Worm (Caenorhabditis elegans) whole organism, L1 larva: ENCODE results near the gene T08G5.15.

Experiments used
- lin-15B ChIP-seq: fragments of 150-350 bp; sonication (generic microtip); optimal IDR thresholded peaks from 3 replicates; lab custom pipeline; 2014; ENCODE audit warnings: missing biosample characterization, missing genetic modification characterization
- lsy-2 ChIP-seq, 2 experiments: fragments of 150-350 bp; optimal IDR thresholded peaks; 2 replicates each; lab custom pipeline; 2014; ENCODE audit warnings: missing biosample characterization in 2 of 2, missing genetic modification characterization in 2 of 2
- snpc-4 ChIP-seq: fragments of 150-350 bp; optimal IDR thresholded peaks from 2 replicates; lab custom pipeline; 2014; ENCODE audit warnings: missing biosample characterization, missing genetic modification characterization

ce11 chrV:13986823-13987222, 36.2 kb downstream of the T08G5.15 start:
- TF ChIP-seq lsy-2 (tag; optimal IDR thresholded peaks at IDR 0.05; lab: Kevin White, UChicago) (no peak), snpc-4 (tag; lab: Kevin White, UChicago) (no peak), lin-15B (no peak)
